Fruit fly (Drosophila melanogaster) whole organism, wandering third instar larva: ENCODE measurements around the gene CG5078.

Source experiments
- Abd-B ChIP-seq: fragments of >200 bp; optimal IDR thresholded peaks from 2 replicates; lab custom pipeline; 2017; ENCODE audit warnings: missing biosample characterization, missing genetic modification characterization
- CG32264 ChIP-seq: fragments of 200-800 bp; sonication (Bioruptor generic); optimal IDR thresholded peaks from 2 replicates; lab custom pipeline; 2016; ENCODE audit warnings: missing biosample characterization, missing genetic modification characterization
- CG9705 ChIP-seq: fragments of 200-800 bp; sonication (Bioruptor generic); optimal IDR thresholded peaks from 2 replicates; lab custom pipeline; 2018; ENCODE audit warnings: missing biosample characterization, mild to moderate bottlenecking, missing genetic modification characterization
- CrebA ChIP-seq: fragments of 200-800 bp; sonication (Bioruptor generic); optimal IDR thresholded peaks from 2 replicates; lab custom pipeline; 2016; ENCODE audit warnings: missing biosample characterization, mild to moderate bottlenecking, missing genetic modification characterization, borderline replicate concordance
- Dfd ChIP-seq: fragments of >200 bp; optimal IDR thresholded peaks from 2 replicates; lab custom pipeline; 2017; ENCODE audit warnings: missing biosample characterization, missing genetic modification characterization
- Dif ChIP-seq: fragments of 200-275, 200-300 bp; sonication (Bioruptor generic); optimal IDR thresholded peaks from 2 replicates; lab custom pipeline; 2018; ENCODE audit warnings: missing biosample characterization, missing genetic modification characterization; ENCODE audit not compliant: partially characterized antibody
- GATAd ChIP-seq: sonication (Bioruptor generic); optimal IDR thresholded peaks from 2 replicates; lab custom pipeline; 2016; ENCODE audit warnings: missing biosample characterization, missing genetic modification characterization
- HLH106 ChIP-seq: fragments of 200-800 bp; optimal IDR thresholded peaks from 3 replicates; lab custom pipeline; 2019; ENCODE audit warnings: missing biosample characterization, mild to moderate bottlenecking, missing genetic modification characterization, moderate library complexity
- Hnf4 ChIP-seq: fragments of 200-800 bp; sonication (Bioruptor generic); optimal IDR thresholded peaks from 2 replicates; lab custom pipeline; 2016; ENCODE audit warnings: missing biosample characterization, mild to moderate bottlenecking, missing genetic modification characterization
- Hr78 ChIP-seq: fragments of >200 bp; optimal IDR thresholded peaks from 2 replicates; lab custom pipeline; 2017; ENCODE audit warnings: missing biosample characterization, missing genetic modification characterization
- Hr83 ChIP-seq: fragments of 200-300 bp; sonication (Bioruptor generic); optimal IDR thresholded peaks from 2 replicates; lab custom pipeline; 2016; ENCODE audit warnings: missing biosample characterization, mild to moderate bottlenecking, missing genetic modification characterization, moderate library complexity; ENCODE audit not compliant: poor library complexity, severe bottlenecking
- Jra ChIP-seq: sonication (Bioruptor generic); optimal IDR thresholded peaks from 2 replicates; lab custom pipeline; 2016; ENCODE audit warnings: missing biosample characterization, missing genetic modification characterization
- Mio ChIP-seq: sonication (Bioruptor generic); optimal IDR thresholded peaks from 2 replicates; lab custom pipeline; 2016; ENCODE audit warnings: missing biosample characterization, missing genetic modification characterization
- Myc ChIP-seq: fragments of >200 bp; optimal IDR thresholded peaks from 2 replicates; lab custom pipeline; 2017
- N ChIP-seq: fragments of >200 bp; optimal IDR thresholded peaks from 2 replicates; lab custom pipeline; 2018; ENCODE audit warnings: missing biosample characterization, missing external identifiers, missing genetic modification characterization
- OdsH ChIP-seq: fragments of 200-800 bp; sonication (Bioruptor generic); optimal IDR thresholded peaks from 2 replicates; lab custom pipeline; 2016; ENCODE audit warnings: missing biosample characterization, mild to moderate bottlenecking, missing genetic modification characterization
- Rel ChIP-seq, 2 experiments: fragments of 200-800 bp; sonication (Bioruptor generic) in 1 of 2; optimal IDR thresholded peaks; 2 replicates in 1 of 2; 3 replicates in 1 of 2; lab custom pipeline; 2016 to 2019; ENCODE audit warnings: mild to moderate bottlenecking in 2 of 2, missing biosample characterization in 2 of 2, missing genetic modification characterization in 2 of 2, moderate library complexity in 1 of 2
- Sp1 ChIP-seq: fragments of 200-800 bp; sonication (Bioruptor generic); optimal IDR thresholded peaks from 3 replicates; lab custom pipeline; 2019; ENCODE audit warnings: missing biosample characterization, mild to moderate bottlenecking, missing genetic modification characterization, moderate library complexity
- Vsx2 ChIP-seq: fragments of 200-300, 225-300 bp; sonication (Bioruptor generic); optimal IDR thresholded peaks from 2 replicates; lab custom pipeline; 2018; ENCODE audit warnings: missing biosample characterization, missing genetic modification characterization; ENCODE audit not compliant: partially characterized antibody
- br ChIP-seq: fragments of 200-800 bp; sonication (Bioruptor generic); optimal IDR thresholded peaks from 2 replicates; lab custom pipeline; 2016; ENCODE audit warnings: missing biosample characterization, missing genetic modification characterization
- brk ChIP-seq: fragments of 200-800 bp; sonication (Bioruptor generic); optimal IDR thresholded peaks from 2 replicates; lab custom pipeline; 2016; ENCODE audit warnings: missing biosample characterization, mild to moderate bottlenecking, missing genetic modification characterization
- dl ChIP-seq, 2 experiments: fragments of 175-275, 200-275 bp in 1 of 2; fragments of 200-275 bp in 1 of 2; sonication (Bioruptor generic); optimal IDR thresholded peaks; lab custom pipeline; 2018; ENCODE audit warnings: mild to moderate bottlenecking in 2 of 2, missing biosample characterization in 2 of 2, missing genetic modification characterization in 2 of 2, moderate library complexity in 2 of 2; ENCODE audit not compliant: partially characterized antibody in 2 of 2, insufficient read depth in 1 of 2
- dmrt93B ChIP-seq: fragments of 200-800 bp; sonication (Bioruptor generic); optimal IDR thresholded peaks from 2 replicates; lab custom pipeline; 2018; ENCODE audit warnings: missing biosample characterization, mild to moderate bottlenecking, missing genetic modification characterization
- dsf ChIP-seq: sonication (Bioruptor generic); optimal IDR thresholded peaks from 2 replicates; lab custom pipeline; 2016; ENCODE audit warnings: missing biosample characterization, missing genetic modification characterization, borderline replicate concordance
- ey ChIP-seq: fragments of 200-800 bp; sonication (Bioruptor generic); optimal IDR thresholded peaks from 2 replicates; lab custom pipeline; 2016; ENCODE audit warnings: missing biosample characterization, missing genetic modification characterization
- foxo ChIP-seq, 2 experiments: fragments of 200-800 bp; sonication (Bioruptor generic); optimal IDR thresholded peaks; 2 replicates in 1 of 2; 3 replicates in 1 of 2; lab custom pipeline; 2016 to 2017; ENCODE audit warnings: missing biosample characterization in 2 of 2, missing genetic modification characterization in 2 of 2
- fru ChIP-seq: fragments of 200-800 bp; sonication (Bioruptor generic); optimal IDR thresholded peaks from 3 replicates; lab custom pipeline; 2016; ENCODE audit warnings: missing biosample characterization, mild to moderate bottlenecking, missing genetic modification characterization
- h ChIP-seq: fragments of 200-800 bp; sonication (Bioruptor generic); optimal IDR thresholded peaks from 3 replicates; lab custom pipeline; 2016; ENCODE audit warnings: missing biosample characterization, mild to moderate bottlenecking, missing genetic modification characterization
- jim ChIP-seq: fragments of 175-275, 200-325 bp; sonication (Bioruptor generic); optimal IDR thresholded peaks from 2 replicates; lab custom pipeline; 2016; ENCODE audit warnings: missing biosample characterization, mild to moderate bottlenecking, missing genetic modification characterization
- lola ChIP-seq: fragments of >200 bp; optimal IDR thresholded peaks from 2 replicates; lab custom pipeline; 2017; ENCODE audit warnings: missing biosample characterization, missing genetic modification characterization
- pan ChIP-seq: fragments of >200 bp; optimal IDR thresholded peaks from 2 replicates; lab custom pipeline; 2017
- psq ChIP-seq: fragments of 200-800 bp; sonication (Bioruptor generic); optimal IDR thresholded peaks from 3 replicates; lab custom pipeline; 2017; ENCODE audit warnings: missing biosample characterization, mild to moderate bottlenecking, missing genetic modification characterization, moderate library complexity
- rgr ChIP-seq: fragments of 200-800 bp; sonication (Bioruptor generic); optimal IDR thresholded peaks from 3 replicates; lab custom pipeline; 2016; ENCODE audit warnings: missing biosample characterization, mild to moderate bottlenecking, missing genetic modification characterization
- sage ChIP-seq: fragments of 200-800 bp; sonication (Bioruptor generic); optimal IDR thresholded peaks from 2 replicates; lab custom pipeline; 2016; ENCODE audit warnings: missing biosample characterization, mild to moderate bottlenecking, missing genetic modification characterization
- sv ChIP-seq: fragments of 200-800 bp; sonication (Bioruptor generic); optimal IDR thresholded peaks from 3 replicates; lab custom pipeline; 2016; ENCODE audit warnings: missing biosample characterization, missing genetic modification characterization
- tai ChIP-seq: sonication (Bioruptor generic); optimal IDR thresholded peaks from 2 replicates; lab custom pipeline; 2016; ENCODE audit warnings: missing biosample characterization, missing genetic modification characterization
- usp ChIP-seq: fragments of >200 bp; optimal IDR thresholded peaks from 2 replicates; lab custom pipeline; 2017; ENCODE audit warnings: missing biosample characterization, missing genetic modification characterization
- woc ChIP-seq: sonication (Bioruptor generic); optimal IDR thresholded peaks from 2 replicates; lab custom pipeline; 2016; ENCODE audit warnings: missing biosample characterization, mild to moderate bottlenecking, missing genetic modification characterization

The CG5078 gene

dm6 chr3L:20517179-20517834 is 11.5 kb downstream of the CG5078 start:
- TF ChIP-seq N (GFP tag; lab: Kevin White, UChicago) = no peak
- no peak for TF ChIP-seq dmrt93B (GFP tag; lab: Kevin White, UChicago)
- TF ChIP-seq Rel (GFP tag; optimal IDR thresholded peaks at IDR 0.05; lab: Kevin White, UChicago) = no peak
- TF ChIP-seq Rel (tag; optimal IDR thresholded peaks at IDR 0.05; lab: Kevin White, UChicago) = peak; percentile 84
- TF ChIP-seq HLH106 (tag; lab: Kevin White, UChicago) = no peak
- no peak for TF ChIP-seq Vsx2 (GFP tag; lab: Kevin White, UChicago)
- TF ChIP-seq br (GFP tag; lab: Kevin White, UChicago) = no peak
- TF ChIP-seq Jra (GFP tag; lab: Kevin White, UChicago) = peak; percentile 90
- TF ChIP-seq Hnf4 (GFP tag; lab: Kevin White, UChicago) = peak; percentile 11
- no peak for TF ChIP-seq pan (lab: Kevin White, UChicago)
- TF ChIP-seq lola (GFP tag; lab: Kevin White, UChicago) = no peak
- no peak for TF ChIP-seq jim
- TF ChIP-seq woc (GFP tag; lab: Kevin White, UChicago) = no peak
- TF ChIP-seq GATAd = no peak
- no peak for TF ChIP-seq Dfd (GFP tag; lab: Kevin White, UChicago)
- TF ChIP-seq fru (GFP tag; lab: Kevin White, UChicago) = no peak
- TF ChIP-seq dl (GFP tag; optimal IDR thresholded peaks at IDR 0.05; lab: Kevin White, UChicago; ENCODE audit: insufficient read depth in 1 of 2, partially characterized antibody in 2 of 2) = peak in 1 of 2 experiments; percentile 77
- TF ChIP-seq Abd-B (GFP tag; lab: Kevin White, UChicago) = no peak
- TF ChIP-seq rgr (GFP tag; lab: Kevin White, UChicago) = no peak
- TF ChIP-seq foxo (GFP tag; optimal IDR thresholded peaks at IDR 0.05; lab: Kevin White, UChicago) = no peak
- TF ChIP-seq psq (GFP tag; lab: Kevin White, UChicago) = peak; percentile 86
- no peak for TF ChIP-seq CG9705 (GFP tag; lab: Kevin White, UChicago)
- peak; percentile 46 for TF ChIP-seq CrebA
- peak; percentile 37 for TF ChIP-seq Dif (GFP tag; lab: Kevin White, UChicago)
- TF ChIP-seq tai (GFP tag; lab: Kevin White, UChicago) = no peak
- TF ChIP-seq Sp1 (GFP tag; lab: Kevin White, UChicago) = no peak
- no peak for TF ChIP-seq brk (GFP tag; lab: Kevin White, UChicago)
- TF ChIP-seq CG32264 (GFP tag; lab: Kevin White, UChicago) = no peak
- no peak for TF ChIP-seq h
- no peak for TF ChIP-seq sv
- TF ChIP-seq usp (GFP tag; lab: Kevin White, UChicago) = no peak
- no peak for TF ChIP-seq dsf (GFP tag; lab: Kevin White, UChicago)
- TF ChIP-seq Myc = no peak
- no peak for TF ChIP-seq Hr78 (GFP tag; lab: Kevin White, UChicago)
- TF ChIP-seq ey (GFP tag; lab: Kevin White, UChicago) = no peak
- TF ChIP-seq Mio (GFP tag; lab: Kevin White, UChicago) = no peak
- TF ChIP-seq Hr83 = peak; percentile 83
- TF ChIP-seq sage (GFP tag; lab: Kevin White, UChicago) = no peak
- TF ChIP-seq OdsH (GFP tag; lab: Kevin White, UChicago) = no peak
- TF ChIP-seq, all 38 proteins: peak for 8

dm6 chr3L:20517897-20518804 is 12.3 kb downstream of the CG5078 start:
- no peak for TF ChIP-seq sage (GFP tag; lab: Kevin White, UChicago)
- TF ChIP-seq Hr83 = peak; percentile 13
- no peak for TF ChIP-seq dl (GFP tag; optimal IDR thresholded peaks at IDR 0.05; lab: Kevin White, UChicago; ENCODE audit: insufficient read depth in 1 of 2, partially characterized antibody in 2 of 2)
- TF ChIP-seq OdsH (GFP tag; lab: Kevin White, UChicago) = peak; percentile 52
- no peak for TF ChIP-seq GATAd
- TF ChIP-seq CrebA = no peak
- TF ChIP-seq ey (GFP tag; lab: Kevin White, UChicago) = peak; percentile 67
- TF ChIP-seq CG9705 (GFP tag; lab: Kevin White, UChicago) = no peak
- peak; percentile 35 for TF ChIP-seq Sp1 (GFP tag; lab: Kevin White, UChicago)
- TF ChIP-seq usp (GFP tag; lab: Kevin White, UChicago) = no peak
- no peak for TF ChIP-seq Vsx2 (GFP tag; lab: Kevin White, UChicago)
- peak; percentile 56 to 60 for TF ChIP-seq foxo (GFP tag; optimal IDR thresholded peaks at IDR 0.05; lab: Kevin White, UChicago)
- TF ChIP-seq sv = no peak
- TF ChIP-seq N (GFP tag; lab: Kevin White, UChicago) = no peak
- TF ChIP-seq lola (GFP tag; lab: Kevin White, UChicago) = no peak
- peak; percentile 78 for TF ChIP-seq fru (GFP tag; lab: Kevin White, UChicago)
- TF ChIP-seq rgr (GFP tag; lab: Kevin White, UChicago) = peak; percentile 54
- TF ChIP-seq jim = peak; percentile 82
- no peak for TF ChIP-seq Abd-B (GFP tag; lab: Kevin White, UChicago)
- TF ChIP-seq CG32264 (GFP tag; lab: Kevin White, UChicago) = no peak
- TF ChIP-seq dsf (GFP tag; lab: Kevin White, UChicago) = no peak
- TF ChIP-seq tai (GFP tag; lab: Kevin White, UChicago) = peak; percentile 41
- peak; percentile 11 for TF ChIP-seq Mio (GFP tag; lab: Kevin White, UChicago)
- peak; percentile 100 for TF ChIP-seq psq (GFP tag; lab: Kevin White, UChicago)
- no peak for TF ChIP-seq Hr78 (GFP tag; lab: Kevin White, UChicago)
- no peak for TF ChIP-seq Myc
- peak; percentile 39 for TF ChIP-seq br (GFP tag; lab: Kevin White, UChicago)
- peak; percentile 24 for TF ChIP-seq Hnf4 (GFP tag; lab: Kevin White, UChicago)
- TF ChIP-seq brk (GFP tag; lab: Kevin White, UChicago) = no peak
- TF ChIP-seq Dfd (GFP tag; lab: Kevin White, UChicago) = no peak
- TF ChIP-seq Dif (GFP tag; lab: Kevin White, UChicago) = peak; percentile 36
- peak; percentile 8 for TF ChIP-seq dmrt93B (GFP tag; lab: Kevin White, UChicago)
- no peak for TF ChIP-seq Jra (GFP tag; lab: Kevin White, UChicago)
- peak; percentile 49 for TF ChIP-seq HLH106 (tag; lab: Kevin White, UChicago)
- TF ChIP-seq woc (GFP tag; lab: Kevin White, UChicago) = peak; percentile 11
